Fruit fly (Drosophila melanogaster): ENCODE data around the gene nis.
A peak's percentile ranks its signal among the peaks of the same experiment; 100 is the strongest.

nis gene

dm6 chr2L:1554954-1555353 lies 32.0 kb downstream of the nis start, which contains the start of gene haf (continued):
- TF ChIP-seq sob (GFP tag; IDR thresholded peaks at IDR 0.05) (no peak), CG15011 (GFP tag; optimal IDR thresholded peaks at IDR 0.05) (no peak), BEAF-32 (GFP tag; optimal IDR thresholded peaks at IDR 0.05) (no peak), rib (GFP tag; IDR thresholded peaks at IDR 0.05) (peak; percentile 28; the same call in 1 of the 2 replicates), HHEX (GFP tag; optimal IDR thresholded peaks at IDR 0.05) (no peak), dmrt11E (tag; optimal IDR thresholded peaks at IDR 0.05) (no peak), CG4360 (GFP tag; IDR thresholded peaks at IDR 0.05) (no peak), CG6254 (GFP tag; optimal IDR thresholded peaks at IDR 0.05) (no peak), Hr3 (GFP tag; optimal IDR thresholded peaks at IDR 0.05) (no peak), Aef1 (GFP tag; IDR thresholded peaks at IDR 0.05) (no peak), chm (GFP tag; IDR thresholded peaks at IDR 0.05) (peak; percentile 61), chn (GFP tag; optimal IDR thresholded peaks at IDR 0.05) (no peak), kay (GFP tag; optimal IDR thresholded peaks at IDR 0.05) (no peak), ato (GFP tag; IDR thresholded peaks at IDR 0.05; ENCODE audit: partially characterized antibody) (no peak), Bdp1 (GFP tag; optimal IDR thresholded peaks at IDR 0.05) (no peak), CG16813 (GFP tag; IDR thresholded peaks at IDR 0.05; ENCODE audit: partially characterized antibody) (no peak), lilli (GFP tag; optimal IDR thresholded peaks at IDR 0.05) (no peak), CG15479 (GFP tag; optimal IDR thresholded peaks at IDR 0.05) (no peak), pho (GFP tag; optimal IDR thresholded peaks at IDR 0.05) (no peak), CG12769 (tag; optimal IDR thresholded peaks at IDR 0.05) (peak; percentile 34), mam (GFP tag; optimal IDR thresholded peaks at IDR 0.05) (no peak), CG14965 (GFP tag; optimal IDR thresholded peaks at IDR 0.05; ENCODE audit: borderline replicate concordance) (no peak), peb (GFP tag; IDR thresholded peaks at IDR 0.05) (no peak), CG10274 (GFP tag; optimal IDR thresholded peaks at IDR 0.05) (no peak), NC2β (GFP tag; optimal IDR thresholded peaks at IDR 0.05) (no peak), Hr51 (GFP tag; optimal IDR thresholded peaks at IDR 0.05) (no peak), ase (GFP tag; IDR thresholded peaks at IDR 0.05) (no peak), CG8359 (GFP tag; optimal IDR thresholded peaks at IDR 0.05; ENCODE audit: borderline replicate concordance) (no peak), CG43689 (GFP tag; IDR thresholded peaks at IDR 0.05) (no peak), CG8290 (GFP tag; optimal IDR thresholded peaks at IDR 0.05) (no peak), CG8290 (tag; optimal IDR thresholded peaks at IDR 0.05) (peak in 1 of 2 experiments; percentile 36), stc (GFP tag; IDR thresholded peaks at IDR 0.05) (0 out of 2 replicates have a peak, but pooled peaks have one; percentile 15), dysf (GFP tag; IDR thresholded peaks at IDR 0.05) (no peak), lab (GFP tag; optimal IDR thresholded peaks at IDR 0.05) (peak; percentile 3), mirr (GFP tag; optimal IDR thresholded peaks at IDR 0.05) (no peak), btn (GFP tag; optimal IDR thresholded peaks at IDR 0.05) (no peak), H2.0 (GFP tag; IDR thresholded peaks at IDR 0.05) (no peak), CG12219 (GFP tag; optimal IDR thresholded peaks at IDR 0.05) (no peak), CG15601 (tag; optimal IDR thresholded peaks at IDR 0.05) (no peak), CG2116 (GFP tag; optimal IDR thresholded peaks at IDR 0.05) (no peak), gsb-n (tag; optimal IDR thresholded peaks at IDR 0.05) (no peak), eve (GFP tag; optimal IDR thresholded peaks at IDR 0.05) (no peak), Dip3 (GFP tag; optimal IDR thresholded peaks at IDR 0.05) (no peak), CG18619 (GFP tag; optimal IDR thresholded peaks at IDR 0.05) (no peak), ATbp (GFP tag; optimal IDR thresholded peaks at IDR 0.05) (no peak), CG4854 (GFP tag; optimal IDR thresholded peaks at IDR 0.05) (no peak), C15 (GFP tag; IDR thresholded peaks at IDR 0.05) (no peak), sens-2 (GFP tag; IDR thresholded peaks at IDR 0.05) (no peak), caup (GFP tag; optimal IDR thresholded peaks at IDR 0.05; ENCODE audit: severe bottlenecking) (no peak), fru (optimal IDR thresholded peaks at IDR 0.05) (no peak), slou (GFP tag; optimal IDR thresholded peaks at IDR 0.05) (no peak), E2f1 (GFP tag; IDR thresholded peaks at IDR 0.05) (no peak)
